Fruit fly (Drosophila melanogaster) whole organism, embryonic: ENCODE measurements around the gene crol.

Experiments
- Asciz ChIP-seq: fragments of 200-800 bp; sonication (Bioruptor generic); optimal IDR thresholded peaks from 2 replicates; lab custom pipeline; 2017; ENCODE audit warnings: missing biosample characterization, mild to moderate bottlenecking, missing genetic modification characterization, missing genetic modification reagents
- Bteb2 ChIP-seq: fragments of 200-800 bp; sonication (Bioruptor generic); optimal IDR thresholded peaks from 2 replicates; lab custom pipeline; 2016; ENCODE audit warnings: missing biosample characterization, missing genetic modification characterization
- CG10462 ChIP-seq: fragments of 200-800 bp; sonication (Bioruptor generic); optimal IDR thresholded peaks from 2 replicates; lab custom pipeline; 2016; ENCODE audit warnings: missing biosample characterization, missing genetic modification characterization
- CG10543 ChIP-seq: fragments of 200-800 bp; sonication (Bioruptor generic); optimal IDR thresholded peaks from 3 replicates; lab custom pipeline; 2017; ENCODE audit warnings: missing biosample characterization, mild to moderate bottlenecking, missing genetic modification characterization, moderate library complexity
- CG10979 ChIP-seq: fragments of 200-800 bp; sonication (Bioruptor generic); optimal IDR thresholded peaks from 2 replicates; lab custom pipeline; 2018; ENCODE audit warnings: missing biosample characterization, mild to moderate bottlenecking, missing genetic modification characterization, moderate library complexity
- CG11398 ChIP-seq: fragments of 200-800 bp; sonication (Bioruptor generic); optimal IDR thresholded peaks from 2 replicates; lab custom pipeline; 2016; ENCODE audit warnings: missing biosample characterization, missing genetic modification characterization
- CG12104 ChIP-seq: fragments of 200-800 bp; sonication (Bioruptor generic); optimal IDR thresholded peaks from 3 replicates; lab custom pipeline; 2016; ENCODE audit warnings: missing biosample characterization, missing genetic modification characterization
- CG13775 ChIP-seq: fragments of 200-800 bp; sonication (Bioruptor generic); optimal IDR thresholded peaks from 3 replicates; lab custom pipeline; 2017; ENCODE audit warnings: missing biosample characterization, mild to moderate bottlenecking, missing genetic modification characterization
- CG14014 ChIP-seq: fragments of 200-800 bp; sonication (Bioruptor generic); IDR thresholded peaks from 2 replicates; pipeline ENCODE4 v1.3.6; 2022; ENCODE audit warnings: missing biosample characterization, missing genetic modification characterization
- CG14050 ChIP-seq: fragments of 200-800 bp; sonication (Bioruptor generic); IDR thresholded peaks from 3 replicates; pipeline ENCODE4 v1.3.6; 2022; ENCODE audit warnings: missing biosample characterization, missing genetic modification characterization
- CG15601 ChIP-seq: fragments of 200-800 bp; sonication (Bioruptor generic); optimal IDR thresholded peaks from 3 replicates; lab custom pipeline; 2019; ENCODE audit warnings: missing biosample characterization, mild to moderate bottlenecking, missing genetic modification characterization, moderate library complexity
- CG17612 ChIP-seq: fragments of 200-800 bp; sonication (Bioruptor generic); IDR thresholded peaks from 2 replicates; pipeline ENCODE4 v1.3.6; 2022; ENCODE audit warnings: missing biosample characterization, missing genetic modification characterization
- CG30431 ChIP-seq: fragments of 200-800 bp; sonication (Bioruptor generic); optimal IDR thresholded peaks from 2 replicates; lab custom pipeline; 2017; ENCODE audit warnings: missing biosample characterization, missing genetic modification characterization
- CG3995 ChIP-seq: fragments of 200-800 bp; sonication (Bioruptor generic); optimal IDR thresholded peaks from 3 replicates; lab custom pipeline; 2016; ENCODE audit warnings: missing biosample characterization, missing genetic modification characterization
- CG42726 ChIP-seq: fragments of 200-800 bp; sonication (Bioruptor generic); IDR thresholded peaks from 2 replicates; pipeline ENCODE4 v1.3.6; 2022; ENCODE audit warnings: missing biosample characterization, missing genetic modification characterization; ENCODE audit not compliant: partially characterized antibody
- CG4328 ChIP-seq: fragments of 200-800 bp; sonication (Bioruptor generic); optimal IDR thresholded peaks from 3 replicates; lab custom pipeline; 2017; ENCODE audit warnings: missing biosample characterization, missing genetic modification reagents, missing genetic modification characterization
- CG43689 ChIP-seq: fragments of 200-800 bp; sonication (Bioruptor generic); IDR thresholded peaks from 2 replicates; pipeline ENCODE4 v1.3.6; 2022; ENCODE audit warnings: missing biosample characterization, missing genetic modification characterization
- CG4424 ChIP-seq: fragments of 200-800 bp; sonication (Bioruptor generic); optimal IDR thresholded peaks from 3 replicates; lab custom pipeline; 2016; ENCODE audit warnings: missing biosample characterization, missing genetic modification characterization
- CG4730 ChIP-seq: fragments of 200-800 bp; sonication (Bioruptor generic); IDR thresholded peaks from 2 replicates; pipeline ENCODE4 v1.3.6; 2022; ENCODE audit warnings: missing biosample characterization, missing genetic modification characterization
- CG4854 ChIP-seq: fragments of 200-800 bp; sonication (Bioruptor generic); optimal IDR thresholded peaks from 2 replicates; lab custom pipeline; 2016; ENCODE audit warnings: missing biosample characterization, missing genetic modification characterization, inconsistent platforms
- CG7372 ChIP-seq: fragments of 200-800 bp; sonication (Bioruptor generic); IDR thresholded peaks from 2 replicates; pipeline ENCODE4 v1.3.6; 2022; ENCODE audit warnings: missing biosample characterization, missing genetic modification characterization
- CG7928 ChIP-seq: fragments of 200-800 bp; sonication (Bioruptor generic); optimal IDR thresholded peaks from 2 replicates; lab custom pipeline; 2017; ENCODE audit warnings: missing biosample characterization, mild to moderate bottlenecking, missing genetic modification characterization
- CG7987 ChIP-seq: fragments of 200-800 bp; sonication (Bioruptor generic); optimal IDR thresholded peaks from 2 replicates; lab custom pipeline; 2018; ENCODE audit warnings: missing biosample characterization, mild to moderate bottlenecking, missing genetic modification characterization, moderate library complexity
- Deaf1 ChIP-seq: fragments of 200-800 bp; optimal IDR thresholded peaks from 3 replicates; lab custom pipeline; 2019; ENCODE audit warnings: missing biosample characterization, mild to moderate bottlenecking, missing genetic modification characterization, moderate library complexity
- Dek ChIP-seq: fragments of 200-800 bp; sonication (Bioruptor generic); optimal IDR thresholded peaks from 3 replicates; lab custom pipeline; 2019; ENCODE audit warnings: missing biosample characterization, mild to moderate bottlenecking, missing genetic modification characterization, moderate library complexity
- Lim3 ChIP-seq: fragments of 200-800 bp; sonication (Bioruptor generic); IDR thresholded peaks from 2 replicates; pipeline ENCODE4 v1.3.6; 2022; ENCODE audit warnings: missing biosample characterization, missing genetic modification characterization
- Myb ChIP-seq: fragments of 200-800 bp; sonication (Bioruptor generic); optimal IDR thresholded peaks from 2 replicates; lab custom pipeline; 2016; ENCODE audit warnings: missing biosample characterization, missing genetic modification characterization
- NK7.1 ChIP-seq: fragments of 200-800 bp; sonication (Bioruptor generic); optimal IDR thresholded peaks from 3 replicates; lab custom pipeline; 2016; ENCODE audit warnings: missing biosample characterization, missing genetic modification characterization
- Oli ChIP-seq: fragments of 200-800 bp; sonication (Bioruptor generic); optimal IDR thresholded peaks from 2 replicates; lab custom pipeline; 2018; ENCODE audit warnings: missing biosample characterization, mild to moderate bottlenecking, missing genetic modification characterization, moderate library complexity
- TFAM ChIP-seq: fragments of 200-800 bp; sonication (Bioruptor generic); optimal IDR thresholded peaks from 2 replicates; lab custom pipeline; 2017; ENCODE audit warnings: missing biosample characterization, missing genetic modification characterization, inconsistent platforms
- ara ChIP-seq: fragments of 200-800 bp; sonication (Bioruptor generic); IDR thresholded peaks from 2 replicates; pipeline ENCODE4 v1.3.6; 2022; ENCODE audit warnings: missing biosample characterization, missing genetic modification characterization
- az2 ChIP-seq: fragments of 200-800 bp; sonication (Bioruptor generic); optimal IDR thresholded peaks from 3 replicates; lab custom pipeline; 2016; ENCODE audit warnings: missing biosample characterization, missing genetic modification characterization
- bsh ChIP-seq, 2 experiments: fragments of 200-800 bp; sonication (Bioruptor generic); optimal IDR thresholded peaks; 2 replicates each; lab custom pipeline; 2017 to 2018; ENCODE audit warnings: mild to moderate bottlenecking in 2 of 2, missing biosample characterization in 2 of 2, missing genetic modification characterization in 2 of 2, moderate library complexity in 1 of 2
- cad ChIP-seq: fragments of >200 bp; optimal IDR thresholded peaks from 2 replicates; lab custom pipeline; 2017; ENCODE audit warnings: missing biosample characterization, missing genetic modification characterization
- chn ChIP-seq: fragments of 200-800 bp; sonication (Bioruptor generic); optimal IDR thresholded peaks from 2 replicates; lab custom pipeline; 2016; ENCODE audit warnings: missing biosample characterization, missing genetic modification characterization
- fd102C ChIP-seq: fragments of 200-800 bp; sonication (Bioruptor generic); optimal IDR thresholded peaks from 2 replicates; lab custom pipeline; 2018; ENCODE audit warnings: missing biosample characterization, mild to moderate bottlenecking, missing genetic modification characterization, moderate library complexity
- ham ChIP-seq: fragments of 200-800 bp; sonication (Bioruptor generic); IDR thresholded peaks from 2 replicates; pipeline ENCODE4 v1.3.6; 2022; ENCODE audit warnings: missing biosample characterization, missing genetic modification characterization
- her ChIP-seq: fragments of 200-800 bp; sonication (Bioruptor generic); optimal IDR thresholded peaks from 2 replicates; lab custom pipeline; 2016; ENCODE audit warnings: missing biosample characterization, missing genetic modification characterization
- inv ChIP-seq: fragments of 200-800 bp; sonication (Bioruptor generic); IDR thresholded peaks from 2 replicates; pipeline ENCODE4 v1.3.6; 2022; ENCODE audit warnings: missing biosample characterization, missing genetic modification characterization; ENCODE audit not compliant: partially characterized antibody
- lola ChIP-seq, 3 experiments: fragments of >200 bp in 2 of 3; fragments of 200-800 bp in 1 of 3; sonication (Bioruptor generic) in 1 of 3; optimal IDR thresholded peaks; 2 replicates each; lab custom pipeline; 2017 to 2019; ENCODE audit warnings: missing biosample characterization in 3 of 3, missing genetic modification characterization in 3 of 3, mild to moderate bottlenecking in 1 of 3, moderate library complexity in 1 of 3
- nerfin-2 ChIP-seq: fragments of 200-800 bp; sonication (Bioruptor generic); IDR thresholded peaks from 2 replicates; pipeline ENCODE4 v1.3.6; 2022; ENCODE audit warnings: missing biosample characterization, missing genetic modification characterization; ENCODE audit not compliant: partially characterized antibody
- prd ChIP-seq, 3 experiments: fragments of >200 bp in 2 of 3; fragments of 200-800 bp in 1 of 3; sonication (Bioruptor generic) in 1 of 3; optimal IDR thresholded peaks in 2 of 3; IDR thresholded peaks in 1 of 3; 2 replicates in 2 of 3; 3 replicates in 1 of 3; pipeline versions ENCODE4 v1.3.6 to Lab custom; 2017 to 2022; ENCODE audit warnings: missing biosample characterization in 1 of 3, missing genetic modification characterization in 1 of 3
- run ChIP-seq: fragments of 200-800 bp; sonication (Bioruptor generic); optimal IDR thresholded peaks from 3 replicates; lab custom pipeline; 2018; ENCODE audit warnings: missing biosample characterization, mild to moderate bottlenecking, missing genetic modification characterization
- shn ChIP-seq: fragments of 200-800 bp; sonication (Bioruptor generic); optimal IDR thresholded peaks from 3 replicates; lab custom pipeline; 2016; ENCODE audit warnings: missing biosample characterization, missing genetic modification characterization
- slou ChIP-seq: fragments of 200-800 bp; sonication (Bioruptor generic); optimal IDR thresholded peaks from 3 replicates; lab custom pipeline; 2016; ENCODE audit warnings: missing biosample characterization, missing genetic modification characterization
- sna ChIP-seq: fragments of 200-800 bp; sonication (Bioruptor generic); IDR thresholded peaks from 2 replicates; pipeline ENCODE4 v1.3.6; 2022; ENCODE audit warnings: missing biosample characterization, missing genetic modification characterization; ENCODE audit not compliant: partially characterized antibody
- tap ChIP-seq: fragments of 200-800 bp; optimal IDR thresholded peaks from 3 replicates; lab custom pipeline; 2019; ENCODE audit warnings: missing biosample characterization, mild to moderate bottlenecking, missing genetic modification characterization, moderate library complexity
- zf30C ChIP-seq: fragments of 200-800 bp; sonication (Bioruptor generic); optimal IDR thresholded peaks from 3 replicates; lab custom pipeline; 2018; ENCODE audit warnings: missing biosample characterization, mild to moderate bottlenecking, missing genetic modification characterization
- zfh2 ChIP-seq: fragments of 200-800 bp; sonication (Bioruptor generic); optimal IDR thresholded peaks from 2 replicates; lab custom pipeline; 2016; ENCODE audit warnings: missing biosample characterization, missing genetic modification characterization

Gene crol

DNA sequence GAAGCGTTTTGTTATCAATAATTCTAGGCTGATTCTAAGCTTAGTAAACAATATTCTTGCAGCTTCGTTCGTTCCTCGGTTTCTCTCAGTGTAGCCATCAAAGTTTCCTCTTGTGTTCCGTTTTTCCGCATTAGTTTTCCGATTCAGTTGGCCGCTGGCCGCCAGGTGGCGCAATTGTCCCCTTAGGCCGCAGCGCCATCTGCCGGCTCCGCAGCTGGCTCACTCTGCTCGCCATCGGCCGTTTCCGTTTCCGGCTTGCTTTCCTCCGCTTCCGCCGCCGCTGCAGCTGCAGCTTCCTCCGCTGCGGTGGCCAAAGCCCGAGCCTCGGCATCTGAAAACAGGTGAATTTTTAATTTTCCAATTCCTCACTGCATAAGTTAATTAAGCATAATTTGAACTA is 7.1 kb upstream of the crol start (continued):
- peak; percentile 95 for TF ChIP-seq CG13775 (GFP tag; lab: Kevin White, UChicago)
- peak; percentile 93 for TF ChIP-seq chn (GFP tag; lab: Kevin White, UChicago)
- TF ChIP-seq lola (GFP tag; optimal IDR thresholded peaks at IDR 0.05; lab: Kevin White, UChicago), result peak in 1 of 3 experiments; percentile 78
- no peak for TF ChIP-seq cad
- TF ChIP-seq Myb, result peak; percentile 68
- TF ChIP-seq CG10462, result peak; percentile 89
- peak; percentile 98 for TF ChIP-seq CG30431
- peak; percentile 98 for TF ChIP-seq fd102C
- TF ChIP-seq CG14050, result peak; percentile 89
- peak; percentile 94 for TF ChIP-seq shn
- peak; percentile 46 for TF ChIP-seq CG3995 (GFP tag; lab: Kevin White, UChicago)
- TF ChIP-seq zfh2 (GFP tag; lab: Kevin White, UChicago), result no peak
- TF ChIP-seq ara (GFP tag; lab: Robert Waterston, UW), result peak; percentile 90
- peak; percentile 82 for TF ChIP-seq tap
- TF ChIP-seq nerfin-2, result no peak
- peak; percentile 65 for TF ChIP-seq Dek (tag; lab: Kevin White, UChicago)
- TF ChIP-seq TFAM, result peak; percentile 92
- peak; percentile 83 for TF ChIP-seq Bteb2
- TF ChIP-seq CG10543, result peak; percentile 93
- TF ChIP-seq Deaf1, result peak; percentile 60
- TF ChIP-seq NK7.1, result peak; percentile 94
- peak; percentile 89 for TF ChIP-seq CG12104 (GFP tag; lab: Kevin White, UChicago)
- peak; percentile 67 for TF ChIP-seq zf30C (GFP tag; lab: Kevin White, UChicago)
- TF ChIP-seq Oli (tag; lab: Kevin White, UChicago), result peak; percentile 90
- peak; percentile 98 for TF ChIP-seq CG4424 (GFP tag; lab: Kevin White, UChicago)
- no peak for TF ChIP-seq prd (optimal IDR thresholded peaks at IDR 0.05; lab: Kevin White, UChicago)
- peak; percentile 89 for TF ChIP-seq prd (GFP tag; IDR thresholded peaks at IDR 0.05; lab: Robert Waterston, UW)
- TF ChIP-seq CG7928 (GFP tag; lab: Kevin White, UChicago), result peak; percentile 68
- peak; percentile 97 for TF ChIP-seq Asciz (GFP tag; lab: Kevin White, UChicago)
- TF ChIP-seq run (tag; lab: Kevin White, UChicago), result peak; percentile 44
- TF ChIP-seq sna (GFP tag; lab: Robert Waterston, UW), result no peak
- TF ChIP-seq CG7372 (GFP tag; lab: Robert Waterston, UW), result peak; percentile 80
- peak; percentile 94 for TF ChIP-seq her (GFP tag; lab: Kevin White, UChicago)
- TF ChIP-seq CG7987 (GFP tag; lab: Kevin White, UChicago), result peak; percentile 97
- peak; percentile 58; the same call in 1 of the 2 replicates for TF ChIP-seq ham (GFP tag; lab: Robert Waterston, UW)
- TF ChIP-seq CG42726, result peak; percentile 50; the same call in 1 of the 2 replicates
- TF ChIP-seq inv (GFP tag; lab: Robert Waterston, UW), result 0 out of 2 replicates have a peak, but pooled peaks have one; percentile 19
- peak; percentile 85 for TF ChIP-seq CG4730 (GFP tag; lab: Robert Waterston, UW)
- TF ChIP-seq CG4328 (GFP tag; lab: Kevin White, UChicago), result peak; percentile 97
- peak; percentile 91 for TF ChIP-seq slou (GFP tag; lab: Kevin White, UChicago)
- peak; percentile 83 for TF ChIP-seq CG14014 (GFP tag; lab: Robert Waterston, UW)
- peak; percentile 77 for TF ChIP-seq CG17612 (GFP tag; lab: Robert Waterston, UW)
- TF ChIP-seq Lim3 (GFP tag; lab: Robert Waterston, UW), result peak; percentile 68; the same call in 1 of the 2 replicates
- TF ChIP-seq CG11398, result peak; percentile 94
- TF ChIP-seq CG10979 (tag; lab: Kevin White, UChicago), result peak; percentile 93
- peak; percentile 93 for TF ChIP-seq CG4854 (GFP tag; lab: Kevin White, UChicago)
- TF ChIP-seq CG15601 (tag; lab: Kevin White, UChicago), result peak; percentile 89
- TF ChIP-seq az2 (GFP tag; lab: Kevin White, UChicago), result peak; percentile 95
- peak; percentile 81 for TF ChIP-seq CG43689 (GFP tag; lab: Robert Waterston, UW)
- TF ChIP-seq bsh (GFP tag; optimal IDR thresholded peaks at IDR 0.05; lab: Kevin White, UChicago), result peak; percentile 51 to 93
